Worm (Caenorhabditis elegans) whole organism, L4 larva: Measurements from ENCODE around the gene K08H2.10.
"Not testable (repeated sequence)": the region's sequence is repeated elsewhere in the genome, so short reads cannot be mapped to it uniquely, and the experiment has no call there.

Source experiments
- D1046.2 ChIP-seq: fragments of 200-800 bp; sonication (Bioruptor generic); IDR thresholded peaks from 2 replicates; pipeline ENCODE4 v1.3.6; 2022; ENCODE audit warnings: missing genetic modification characterization, missing compliant biosample characterization
- F44E2.7 ChIP-seq: fragments of 200-800 bp; sonication (Bioruptor generic); IDR thresholded peaks from 2 replicates; pipeline ENCODE4 v2.1.2; 2022; ENCODE audit warnings: missing genetic modification characterization, missing compliant biosample characterization
- aha-1 ChIP-seq: fragments of 150-350 bp; peaks from one replicate; lab custom pipeline; 2014; ENCODE audit warnings: missing biosample characterization, missing genetic modification characterization
- arid-1 ChIP-seq: fragments of 200-800 bp; sonication (Bioruptor generic); conservative IDR thresholded peaks from 2 replicates; pipeline ENCODE4 v1.3.6; 2022; ENCODE audit warnings: missing genetic modification reagents, missing genetic modification characterization, missing compliant biosample characterization
- ceh-20 ChIP-seq: fragments of 200-800 bp; sonication (Bioruptor generic); IDR thresholded peaks from 2 replicates; pipeline ENCODE4 v1.3.6; 2022; ENCODE audit warnings: missing genetic modification reagents, missing genetic modification characterization, missing compliant biosample characterization
- ceh-62 ChIP-seq: sonication (generic microtip); optimal IDR thresholded peaks from 2 replicates; lab custom pipeline; 2017; ENCODE audit warnings: missing biosample characterization, missing genetic modification characterization
- ceh-82 ChIP-seq: sonication (generic microtip); optimal IDR thresholded peaks from 2 replicates; lab custom pipeline; 2017; ENCODE audit warnings: missing biosample characterization, missing genetic modification characterization
- cey-2 ChIP-seq: sonication (generic microtip); optimal IDR thresholded peaks from 3 replicates; lab custom pipeline; 2017; ENCODE audit warnings: missing genetic modification characterization, mild to moderate bottlenecking, missing compliant biosample characterization, antibody characterized with exemption, borderline replicate concordance; ENCODE audit not compliant: insufficient read depth
- ctbp-1 ChIP-seq: fragments of 200-800 bp; sonication (Bioruptor generic); IDR thresholded peaks from 2 replicates; pipeline ENCODE4 v1.3.6; 2022; ENCODE audit warnings: missing genetic modification reagents, missing genetic modification characterization, missing compliant biosample characterization
- daf-16 ChIP-seq, 3 experiments: sonication (generic microtip); optimal IDR thresholded peaks; 2 replicates each; lab custom pipeline; 2016 to 2017; ENCODE audit warnings: missing genetic modification characterization in 3 of 3, missing genetic modification reagents in 3 of 3, mild to moderate bottlenecking in 2 of 3, missing compliant biosample characterization in 2 of 3, missing biosample characterization in 1 of 3, moderate library complexity in 1 of 3
- daf-19 ChIP-seq: fragments of 200-800 bp; sonication (Bioruptor generic); conservative IDR thresholded peaks from 2 replicates; pipeline ENCODE4 v1.3.6; 2022; ENCODE audit warnings: missing genetic modification characterization, missing compliant biosample characterization
- dmd-6 ChIP-seq: fragments of 200-800 bp; sonication (Bioruptor generic); IDR thresholded peaks from 2 replicates; pipeline ENCODE4 v1.3.6; 2022; ENCODE audit warnings: missing genetic modification reagents, missing genetic modification characterization, missing compliant biosample characterization
- dve-1 ChIP-seq: sonication (generic microtip); optimal IDR thresholded peaks from 2 replicates; lab custom pipeline; 2017; ENCODE audit warnings: antibody characterized with exemption, mild to moderate bottlenecking, missing genetic modification characterization, missing compliant biosample characterization; ENCODE audit not compliant: insufficient read depth
- egl-27 ChIP-seq: sonication (generic microtip); optimal IDR thresholded peaks from 3 replicates; lab custom pipeline; 2017; ENCODE audit warnings: missing biosample characterization, missing genetic modification reagents, missing genetic modification characterization
- fkh-10 ChIP-seq: fragments of 150-350 bp; optimal IDR thresholded peaks from 2 replicates; lab custom pipeline; 2014; ENCODE audit warnings: missing biosample characterization, missing genetic modification reagents, missing genetic modification characterization
- hlh-11 ChIP-seq: fragments of 200-800 bp; sonication (Bioruptor generic); optimal IDR thresholded peaks from 2 replicates; lab custom pipeline; 2018; ENCODE audit warnings: mild to moderate bottlenecking, missing genetic modification characterization, missing compliant biosample characterization
- hlh-30 ChIP-seq: sonication (generic microtip); optimal IDR thresholded peaks from 2 replicates; lab custom pipeline; 2017; ENCODE audit warnings: antibody characterized with exemption, mild to moderate bottlenecking, missing genetic modification characterization, missing compliant biosample characterization; ENCODE audit not compliant: insufficient read depth
- jun-1 ChIP-seq: fragments of 150-350 bp; optimal IDR thresholded peaks from 2 replicates; lab custom pipeline; 2014; ENCODE audit warnings: missing biosample characterization, missing genetic modification reagents, missing genetic modification characterization
- lim-7 ChIP-seq: fragments of 200-800 bp; sonication (Bioruptor generic); IDR thresholded peaks from 2 replicates; pipeline ENCODE4 v1.3.6; 2022; ENCODE audit warnings: missing genetic modification characterization, missing compliant biosample characterization
- lin-1 ChIP-seq: fragments of 200-800 bp; sonication (Bioruptor generic); IDR thresholded peaks from 2 replicates; pipeline ENCODE4 v1.3.6; 2022; ENCODE audit warnings: missing genetic modification reagents, missing genetic modification characterization, missing compliant biosample characterization
- lin-38 ChIP-seq: fragments of 200-800 bp; sonication (Bioruptor generic); IDR thresholded peaks from 2 replicates; pipeline ENCODE4 v1.3.6; 2022; ENCODE audit warnings: missing genetic modification reagents, missing genetic modification characterization, missing compliant biosample characterization
- lin-39 ChIP-seq: fragments of 150-350 bp; optimal IDR thresholded peaks from 2 replicates; lab custom pipeline; 2014; ENCODE audit warnings: missing biosample characterization, missing genetic modification reagents, missing genetic modification characterization
- madf-5 ChIP-seq, 2 experiments: fragments of 200-800 bp; sonication (Bioruptor generic); IDR thresholded peaks; 2 replicates each; pipeline ENCODE4 v1.3.6; 2022; ENCODE audit warnings: missing compliant biosample characterization in 2 of 2, missing genetic modification characterization in 2 of 2
- madf-9 ChIP-seq: fragments of 200-800 bp; sonication (Bioruptor generic); conservative IDR thresholded peaks from 2 replicates; pipeline ENCODE4 v1.3.6; 2022; ENCODE audit warnings: missing genetic modification reagents, missing genetic modification characterization, missing compliant biosample characterization
- mdl-1 ChIP-seq, 2 experiments: fragments of 150-350 bp in 1 of 2; sonication (generic microtip) in 1 of 2; optimal IDR thresholded peaks; 2 replicates each; lab custom pipeline; 2014 to 2017; ENCODE audit warnings: missing biosample characterization in 2 of 2, missing genetic modification characterization in 2 of 2
- mep-1 ChIP-seq: fragments of 150-350 bp; sonication (generic microtip); optimal IDR thresholded peaks from 3 replicates; lab custom pipeline; 2014; ENCODE audit warnings: missing biosample characterization, missing genetic modification characterization
- mes-2 ChIP-seq: sonication (generic microtip); optimal IDR thresholded peaks from 2 replicates; lab custom pipeline; 2016; ENCODE audit warnings: missing genotype, mild to moderate bottlenecking, missing genetic modification characterization, missing compliant biosample characterization; ENCODE audit not compliant: poor library complexity, severe bottlenecking
- mxl-3 ChIP-seq: fragments of 200-800 bp; sonication (Bioruptor generic); optimal IDR thresholded peaks from 2 replicates; lab custom pipeline; 2018; ENCODE audit warnings: mild to moderate bottlenecking, missing genetic modification characterization, missing compliant biosample characterization
- nhr-102 ChIP-seq: sonication (generic microtip); optimal IDR thresholded peaks from 2 replicates; lab custom pipeline; 2016; ENCODE audit warnings: mild to moderate bottlenecking, missing genetic modification characterization, moderate library complexity, missing compliant biosample characterization
- nhr-25 ChIP-seq: sonication (generic microtip); optimal IDR thresholded peaks from 2 replicates; lab custom pipeline; 2017; ENCODE audit warnings: missing genetic modification characterization, mild to moderate bottlenecking, missing compliant biosample characterization, antibody characterized with exemption, moderate library complexity, borderline replicate concordance; ENCODE audit not compliant: insufficient read depth
- nhr-48 ChIP-seq: sonication (generic microtip); optimal IDR thresholded peaks from 2 replicates; lab custom pipeline; 2016; ENCODE audit warnings: mild to moderate bottlenecking, missing genetic modification characterization, missing compliant biosample characterization
- nhr-76 ChIP-seq: fragments of 150-350 bp; optimal IDR thresholded peaks from 2 replicates; lab custom pipeline; 2014; ENCODE audit warnings: missing biosample characterization, missing genetic modification characterization
- pha-4 ChIP-seq, 2 experiments: fragments of 150-350 bp in 1 of 2; fragments of 200-800 bp in 1 of 2; sonication (Bioruptor generic) in 1 of 2; IDR thresholded peaks in 1 of 2; optimal IDR thresholded peaks in 1 of 2; 2 replicates each; pipeline versions ENCODE4 v1.3.6 to Lab custom; 2014 to 2022; ENCODE audit warnings: missing genetic modification characterization in 2 of 2, missing genetic modification reagents in 2 of 2, missing biosample characterization in 1 of 2, missing compliant biosample characterization in 1 of 2
- pqm-1 ChIP-seq: sonication (generic microtip); optimal IDR thresholded peaks from 2 replicates; lab custom pipeline; 2017; ENCODE audit warnings: missing biosample characterization, missing genetic modification characterization
- rbr-2 ChIP-seq: sonication (generic microtip); optimal IDR thresholded peaks from 2 replicates; lab custom pipeline; 2016; ENCODE audit warnings: missing genotype, missing genetic modification characterization, missing compliant biosample characterization
- saeg-2 ChIP-seq: fragments of 200-800 bp; sonication (Bioruptor generic); IDR thresholded peaks from 2 replicates; pipeline ENCODE4 v1.3.6; 2022; ENCODE audit warnings: missing genetic modification reagents, missing genetic modification characterization, missing compliant biosample characterization
- snpc-1.2 ChIP-seq: fragments of 200-800 bp; sonication (Bioruptor generic); IDR thresholded peaks from 2 replicates; pipeline ENCODE4 v1.3.6; 2022; ENCODE audit warnings: missing genetic modification reagents, missing genetic modification characterization, missing compliant biosample characterization
- tra-1 ChIP-seq: fragments of 200-800 bp; sonication (Bioruptor generic); IDR thresholded peaks from 2 replicates; pipeline ENCODE4 v1.3.6; 2022; ENCODE audit warnings: missing genetic modification reagents, missing genetic modification characterization, missing compliant biosample characterization
- unc-130 ChIP-seq: sonication (generic microtip); optimal IDR thresholded peaks from 2 replicates; lab custom pipeline; 2016; ENCODE audit warnings: missing genetic modification reagents, missing genetic modification characterization, missing compliant biosample characterization
- unc-62 ChIP-seq, 3 experiments: fragments of 150-350 bp in 1 of 3; sonication (generic microtip); optimal IDR thresholded peaks in 2 of 3; peaks in 1 of 3; 1 replicate in 1 of 3; 2 replicates in 2 of 3; lab custom pipeline; 2014 to 2017; ENCODE audit warnings: missing biosample characterization in 3 of 3, missing genetic modification characterization in 3 of 3, missing genetic modification reagents in 3 of 3, missing genotype in 1 of 3
- vab-7 ChIP-seq: fragments of 200-800 bp; sonication (Bioruptor generic); IDR thresholded peaks from 2 replicates; pipeline ENCODE4 v1.3.6; 2022; ENCODE audit warnings: missing genetic modification reagents, missing genetic modification characterization, missing compliant biosample characterization
- zip-11 ChIP-seq: fragments of 200-800 bp; sonication (Bioruptor generic); IDR thresholded peaks from 2 replicates; pipeline ENCODE4 v1.3.6; 2022; ENCODE audit warnings: missing genetic modification characterization, missing compliant biosample characterization

The K08H2.10 gene

DNA sequence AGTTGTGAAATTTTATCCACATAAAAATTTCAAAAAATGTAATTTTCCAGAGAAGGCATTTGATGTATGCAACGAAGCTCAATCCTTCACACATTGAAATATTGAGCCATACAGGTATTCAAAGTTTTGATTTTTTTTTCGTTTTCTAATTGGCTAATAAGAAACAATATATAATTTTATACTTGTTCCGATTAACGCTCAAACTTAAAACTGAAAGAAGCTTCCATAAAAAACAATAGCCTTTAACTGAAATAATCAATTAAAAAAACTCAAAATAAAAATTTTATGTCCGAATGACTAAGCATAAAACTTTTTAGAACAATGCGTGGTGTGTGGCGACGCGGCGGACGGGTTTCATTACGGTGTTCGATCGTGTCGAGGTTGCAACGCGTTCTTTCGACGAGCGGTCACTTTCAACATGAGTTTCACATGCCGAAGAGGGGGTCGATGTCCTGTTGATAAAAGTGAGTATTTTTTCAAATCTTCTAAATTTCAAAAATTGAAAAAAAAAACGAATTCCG lies 5.6 kb upstream of the K08H2.10 start, which contains the start of gene nhr-32:
Gene nhr-32, plus strand, starts transcription at position 51 of the 521 bp plus-strand sequence.
- TF ChIP-seq cey-2 (tag; lab: Kevin White, UChicago) (no peak), daf-19 (no peak), mes-2 (tag; lab: Kevin White, UChicago) (peak; percentile 19), lin-39 (no peak), ceh-82 (tag; lab: Kevin White, UChicago) (no peak), dmd-6 (GFP tag; lab: Robert Waterston, UW) (peak; percentile 24), D1046.2 (GFP tag; lab: Robert Waterston, UW) (no peak), nhr-76 (tag; lab: Kevin White, UChicago) (no peak), aha-1 (peak; percentile 58), madf-9 (no peak), nhr-25 (tag; lab: Kevin White, UChicago) (no peak), rbr-2 (tag; lab: Kevin White, UChicago) (no peak), nhr-48 (no peak), F44E2.7 (GFP tag; lab: Robert Waterston, UW) (no peak), ctbp-1 (GFP tag; lab: Robert Waterston, UW) (no peak), ceh-62 (tag; lab: Kevin White, UChicago) (no peak), mdl-1 (tag; optimal IDR thresholded peaks at IDR 0.05; lab: Kevin White, UChicago) (peak in 1 of 2 experiments; percentile 22), unc-62 (GFP tag; optimal IDR thresholded peaks at IDR 0.05 in 1 of 2; lab: Kevin White, UChicago) (peak in 1 of 2 experiments; percentile 89), unc-62 (tag; optimal IDR thresholded peaks at IDR 0.05; lab: Kevin White, UChicago) (no peak), egl-27 (tag; lab: Kevin White, UChicago) (no peak), lim-7 (GFP tag; lab: Robert Waterston, UW) (no peak), jun-1 (tag; lab: Kevin White, UChicago) (no peak), hlh-30 (tag; lab: Kevin White, UChicago) (peak; percentile 28), madf-5 (GFP tag; IDR thresholded peaks at IDR 0.05; lab: Robert Waterston, UW) (no peak), nhr-102 (no peak), dve-1 (tag; lab: Kevin White, UChicago) (no peak), fkh-10 (GFP tag; lab: Kevin White, UChicago) (no peak), ceh-20 (GFP tag; lab: Robert Waterston, UW) (no peak), unc-130 (GFP tag; lab: Kevin White, UChicago) (no peak), snpc-1.2 (GFP tag; lab: Robert Waterston, UW) (no peak), saeg-2 (GFP tag; lab: Robert Waterston, UW) (no peak), mxl-3 (peak; percentile 23), zip-11 (no peak)

DNA sequence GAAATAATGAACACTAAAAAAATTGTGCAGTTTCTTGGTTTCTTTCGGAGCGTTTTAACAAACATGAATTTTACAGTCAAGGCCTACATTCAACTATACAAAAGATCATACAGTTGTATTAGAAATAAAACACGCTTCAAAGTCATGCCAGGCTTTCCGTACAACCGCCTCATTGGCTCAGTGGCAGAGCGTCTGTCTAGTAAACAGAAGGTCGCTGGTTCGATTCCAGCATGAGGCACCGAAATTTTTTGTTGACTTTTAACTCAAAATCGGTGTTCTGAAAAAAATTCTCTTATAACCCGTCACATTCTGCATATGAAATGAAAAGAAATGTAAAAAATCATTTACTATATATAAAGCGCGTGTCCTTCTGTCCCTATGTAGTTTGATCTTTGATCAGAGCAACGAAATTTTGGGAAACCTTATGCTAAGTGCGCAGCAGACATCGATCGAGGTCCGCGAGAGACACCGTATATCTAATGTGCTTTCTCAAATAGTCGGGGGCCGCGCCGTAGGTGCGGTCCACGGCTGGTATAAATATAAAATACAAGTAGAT lies 3.5 kb downstream of the K08H2.10 start:
- TF ChIP-seq mes-2 (tag; lab: Kevin White, UChicago) (peak; percentile 49), lim-7 (GFP tag; lab: Robert Waterston, UW) (peak; percentile 70), dve-1 (tag; lab: Kevin White, UChicago) (peak; percentile 59), pha-4 (GFP tag; IDR thresholded peaks at IDR 0.05; lab: Robert Waterston, UW) (peak; percentile 57; the same call in 1 of the 2 replicates), tra-1 (GFP tag; lab: Robert Waterston, UW) (peak; percentile 61; the same call in 1 of the 2 replicates), arid-1 (GFP tag; lab: Robert Waterston, UW) (0 out of 2 replicates have a peak, but pooled peaks have one; percentile 33), lin-38 (peak; percentile 62), pqm-1 (tag; lab: Kevin White, UChicago) (peak; percentile 4), nhr-48 (peak; percentile 27), mep-1 (tag; lab: Kevin White, UChicago) (peak; percentile 6), lin-1 (GFP tag; lab: Robert Waterston, UW) (0 out of 2 replicates have a peak, but pooled peaks have one; percentile 15), snpc-1.2 (GFP tag; lab: Robert Waterston, UW) (peak; percentile 64; the same call in 1 of the 2 replicates), vab-7 (peak; percentile 55; the same call in 1 of the 2 replicates), dmd-6 (GFP tag; lab: Robert Waterston, UW) (peak; percentile 46), hlh-11 (tag; lab: Kevin White, UChicago) (peak; percentile 13), daf-16 (GFP tag; optimal IDR thresholded peaks at IDR 0.05; lab: Kevin White, UChicago) (peak in 1 of 2 experiments; percentile 51), daf-16 (tag; optimal IDR thresholded peaks at IDR 0.05; lab: Kevin White, UChicago) (peak; percentile 85)
- not testable (repeated sequence) for TF ChIP-seq pha-4 (tag; optimal IDR thresholded peaks at IDR 0.05; lab: Kevin White, UChicago)
